Worm (Caenorhabditis elegans) whole organism, early embryonic: ENCODE data around the gene F59B1.4.

ENCODE experiments used
- B0310.2 ChIP-seq: sonication (generic microtip); optimal IDR thresholded peaks from 2 replicates; lab custom pipeline; 2016; ENCODE audit warnings: mild to moderate bottlenecking, missing genetic modification characterization, missing compliant biosample characterization
- F13C5.2 ChIP-seq: sonication (generic microtip); optimal IDR thresholded peaks from 2 replicates; lab custom pipeline; 2017; ENCODE audit warnings: mild to moderate bottlenecking, missing genetic modification characterization, inconsistent platforms, missing compliant biosample characterization
- aly-1 ChIP-seq: sonication (generic microtip); optimal IDR thresholded peaks from 2 replicates; lab custom pipeline; 2016; ENCODE audit warnings: missing genetic modification characterization, missing compliant biosample characterization
- ama-1 ChIP-seq: fragments of 150-350 bp; optimal IDR thresholded peaks from 2 replicates; lab custom pipeline; 2014
- ceh-13 ChIP-seq: fragments of 200-800 bp; sonication (Bioruptor generic); optimal IDR thresholded peaks from 2 replicates; lab custom pipeline; 2018; ENCODE audit warnings: mild to moderate bottlenecking, missing genetic modification characterization, missing compliant biosample characterization
- ceh-36 ChIP-seq: sonication (generic microtip); optimal IDR thresholded peaks from 2 replicates; lab custom pipeline; 2016; ENCODE audit warnings: missing genetic modification characterization, inconsistent platforms, missing compliant biosample characterization
- ets-7 ChIP-seq: sonication (generic microtip); optimal IDR thresholded peaks from 2 replicates; lab custom pipeline; 2016; ENCODE audit warnings: missing genotype, missing genetic modification characterization, missing compliant biosample characterization
- flt-1 ChIP-seq: fragments of 200-800 bp; sonication (Bioruptor generic); IDR thresholded peaks from 2 replicates; pipeline ENCODE4 v1.3.6; 2022; ENCODE audit warnings: missing genetic modification characterization, missing compliant biosample characterization
- hmbx-1 ChIP-seq: sonication (generic microtip); optimal IDR thresholded peaks from 2 replicates; lab custom pipeline; 2016; ENCODE audit warnings: mild to moderate bottlenecking, missing genetic modification characterization, missing compliant biosample characterization
- hmg-4 ChIP-seq: fragments of 200-800 bp; sonication (Bioruptor generic); optimal IDR thresholded peaks from 2 replicates; lab custom pipeline; 2018; ENCODE audit warnings: mild to moderate bottlenecking, missing genetic modification characterization, missing compliant biosample characterization
- hnd-1 ChIP-seq: sonication (generic microtip); optimal IDR thresholded peaks from 2 replicates; lab custom pipeline; 2016; ENCODE audit warnings: missing genetic modification characterization, missing compliant biosample characterization
- pes-1 ChIP-seq: fragments of 200-800 bp; sonication (Bioruptor generic); IDR thresholded peaks from 2 replicates; pipeline ENCODE4 v1.3.6; 2022; ENCODE audit warnings: missing genetic modification reagents, missing genetic modification characterization, missing compliant biosample characterization
- scrt-1 ChIP-seq: fragments of 200-800 bp; sonication (Bioruptor generic); IDR thresholded peaks from 2 replicates; pipeline ENCODE4 v1.3.6; 2022; ENCODE audit warnings: missing genetic modification characterization, missing compliant biosample characterization
- sea-1 ChIP-seq: fragments of 200-800 bp; sonication (Bioruptor generic); conservative IDR thresholded peaks from 2 replicates; pipeline ENCODE4 v1.3.6; 2022; ENCODE audit warnings: missing genetic modification characterization, missing compliant biosample characterization
- tbx-11 ChIP-seq: fragments of 200-800 bp; sonication (Bioruptor generic); IDR thresholded peaks from 2 replicates; pipeline ENCODE4 v1.3.6; 2022; ENCODE audit warnings: missing genetic modification characterization, missing compliant biosample characterization
- tbx-37 ChIP-seq: fragments of 200-800 bp; sonication (Bioruptor generic); conservative IDR thresholded peaks from 2 replicates; pipeline ENCODE4 v1.3.6; 2022; ENCODE audit warnings: missing genetic modification reagents, missing genetic modification characterization, missing compliant biosample characterization
- tra-4 ChIP-seq: sonication (generic microtip); optimal IDR thresholded peaks from 2 replicates; lab custom pipeline; 2017; ENCODE audit warnings: missing genetic modification characterization, missing compliant biosample characterization

The F59B1.4 gene

DNA sequence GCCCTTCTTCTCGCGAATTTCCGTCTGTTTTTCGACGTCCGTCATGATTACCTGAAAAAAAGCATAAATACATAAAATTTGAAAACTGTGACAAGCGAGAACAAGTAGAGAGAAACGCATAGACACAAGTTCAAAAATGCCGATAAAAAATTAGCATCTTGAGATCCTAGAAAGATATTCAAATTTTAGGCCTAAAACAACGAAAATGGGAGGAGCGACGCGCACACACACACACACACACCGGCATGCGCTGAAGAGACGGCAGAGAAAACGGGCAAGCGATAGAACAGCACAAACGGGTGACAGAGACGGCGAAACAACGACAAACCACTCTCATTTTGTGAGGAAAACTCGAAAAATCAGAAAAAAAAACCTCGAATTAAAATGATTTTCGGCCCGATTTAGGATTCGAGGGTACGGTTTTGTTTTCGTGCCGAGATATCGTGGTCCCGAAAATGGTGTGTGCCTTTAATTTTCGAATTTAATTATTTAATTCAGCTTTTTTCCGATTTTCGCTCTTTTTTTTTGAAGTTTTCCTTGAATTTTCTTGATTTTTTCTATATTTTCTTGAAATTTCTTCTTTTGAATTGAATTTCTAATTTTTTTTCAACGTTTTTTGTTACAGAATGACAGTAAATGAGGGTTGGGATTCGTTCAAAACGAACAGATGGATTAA is 40.7 kb downstream of the F59B1.4 start, which contains the start of the genes rpl-11.1 and T22F3.2:
rpl-11.1 (minus strand) TSS at position 51 of the 676 bp plus-strand sequence.
T22F3.2 (plus strand) TSS at position 626 of the 676 bp plus-strand sequence.
- TF ChIP-seq hmg-4 (GFP tag; lab: Kevin White, UChicago) (peak; percentile 6), F13C5.2 (tag; lab: Kevin White, UChicago) (no peak), tbx-37 (GFP tag; lab: Robert Waterston, UW) (no peak), ceh-36 (no peak), flt-1 (GFP tag; lab: Robert Waterston, UW) (no peak)

DNA sequence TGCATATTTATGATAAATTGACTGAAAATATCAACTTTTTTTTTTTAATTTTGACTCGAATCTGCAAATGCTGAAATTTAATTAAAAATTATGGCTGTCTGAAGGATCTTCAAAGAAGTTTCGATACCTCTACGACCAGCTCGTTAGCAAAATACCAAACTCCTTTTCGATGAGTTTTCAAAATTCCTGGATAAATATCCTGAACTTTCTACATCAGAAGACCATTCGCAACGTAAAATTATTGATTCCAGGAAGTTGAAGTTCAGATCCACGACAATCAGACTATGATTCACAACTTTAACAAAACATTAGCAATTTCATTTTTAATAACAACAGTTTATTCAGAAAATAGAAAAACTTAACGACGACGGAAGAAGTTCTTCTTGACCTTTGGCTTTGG is 41.8 kb downstream of the F59B1.4 start:
- TF ChIP-seq ceh-13 (no peak), tbx-11 (GFP tag; lab: Robert Waterston, UW) (no peak), scrt-1 (GFP tag; lab: Robert Waterston, UW) (no peak), pes-1 (GFP tag; lab: Robert Waterston, UW) (no peak), hmg-4 (GFP tag; lab: Kevin White, UChicago) (no peak), tbx-37 (GFP tag; lab: Robert Waterston, UW) (no peak), flt-1 (GFP tag; lab: Robert Waterston, UW) (no peak), tra-4 (tag; lab: Kevin White, UChicago) (no peak), aly-1 (tag; lab: Kevin White, UChicago) (no peak), hnd-1 (tag; lab: Kevin White, UChicago) (no peak), ets-7 (no peak), F13C5.2 (tag; lab: Kevin White, UChicago) (no peak), sea-1 (no peak), hmbx-1 (no peak), B0310.2 (no peak), ama-1 (no peak), ceh-36 (no peak)

- TF ChIP-seq F13C5.2 (tag; lab: Kevin White, UChicago) (no peak), ceh-13 (no peak), flt-1 (GFP tag; lab: Robert Waterston, UW) (no peak), tbx-11 (GFP tag; lab: Robert Waterston, UW) (no peak), hnd-1 (tag; lab: Kevin White, UChicago) (no peak), B0310.2 (no peak), tra-4 (tag; lab: Kevin White, UChicago) (no peak)
These were observed 43.2 kb downstream of the F59B1.4 start for ce11 chrV:3583622-3584021.

ce11 chrV:3582671-3583070 is 44.2 kb downstream of the F59B1.4 start:
- TF ChIP-seq aly-1 (tag; lab: Kevin White, UChicago) (no peak), sea-1 (no peak), tbx-37 (GFP tag; lab: Robert Waterston, UW) (no peak), hmbx-1 (no peak), flt-1 (GFP tag; lab: Robert Waterston, UW) (no peak)

ce11 chrV:3582086-3582485 is 44.8 kb downstream of the F59B1.4 start:
- TF ChIP-seq ama-1 (no peak), ceh-13 (no peak), hmbx-1 (no peak), ets-7 (no peak), pes-1 (GFP tag; lab: Robert Waterston, UW) (0 out of 2 replicates have a peak, but pooled peaks have one; percentile 9), scrt-1 (GFP tag; lab: Robert Waterston, UW) (no peak), hmg-4 (GFP tag; lab: Kevin White, UChicago) (no peak)

DNA sequence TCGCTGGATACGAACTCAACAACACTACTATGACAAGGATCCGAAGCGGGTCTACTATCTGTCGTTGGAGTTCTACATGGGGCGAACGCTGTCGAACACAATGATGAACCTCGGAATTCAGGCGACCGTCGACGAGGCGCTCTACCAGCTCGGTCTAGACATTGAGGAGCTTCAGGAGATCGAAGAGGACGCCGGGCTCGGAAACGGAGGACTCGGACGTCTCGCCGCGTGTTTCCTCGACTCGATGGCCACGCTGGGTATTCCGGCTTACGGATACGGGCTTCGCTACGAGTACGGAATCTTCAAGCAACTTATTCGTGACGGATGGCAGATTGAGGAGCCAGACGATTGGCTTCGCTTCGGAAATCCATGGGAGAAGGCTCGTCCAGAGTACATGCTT is 45.2 kb downstream of the F59B1.4 start:
- TF ChIP-seq tra-4 (tag; lab: Kevin White, UChicago) (no peak), hnd-1 (tag; lab: Kevin White, UChicago) (no peak), ama-1 (no peak)

ce11 chrV:3581034-3581433 is 45.8 kb downstream of the F59B1.4 start:
- TF ChIP-seq F13C5.2 (tag; lab: Kevin White, UChicago) (no peak), ceh-36 (no peak), sea-1 (no peak), hmbx-1 (no peak), ama-1 (no peak), hnd-1 (tag; lab: Kevin White, UChicago) (no peak), scrt-1 (GFP tag; lab: Robert Waterston, UW) (no peak), tra-4 (tag; lab: Kevin White, UChicago) (no peak), B0310.2 (no peak), flt-1 (GFP tag; lab: Robert Waterston, UW) (no peak), hmg-4 (GFP tag; lab: Kevin White, UChicago) (no peak)

ce11 chrV:3580385-3580784 is 46.5 kb downstream of the F59B1.4 start:
- no peak for TF ChIP-seq hnd-1 (tag; lab: Kevin White, UChicago)
- TF ChIP-seq hmbx-1, result no peak
- TF ChIP-seq sea-1, result no peak
- no peak for TF ChIP-seq ama-1
- no peak for TF ChIP-seq aly-1 (tag; lab: Kevin White, UChicago)
- TF ChIP-seq tbx-11 (GFP tag; lab: Robert Waterston, UW), result no peak
- no peak for TF ChIP-seq ets-7
- no peak for TF ChIP-seq ceh-36
- no peak for TF ChIP-seq tra-4 (tag; lab: Kevin White, UChicago)
- no peak for TF ChIP-seq flt-1 (GFP tag; lab: Robert Waterston, UW)
- no peak for TF ChIP-seq B0310.2
- TF ChIP-seq scrt-1 (GFP tag; lab: Robert Waterston, UW), result no peak

DNA sequence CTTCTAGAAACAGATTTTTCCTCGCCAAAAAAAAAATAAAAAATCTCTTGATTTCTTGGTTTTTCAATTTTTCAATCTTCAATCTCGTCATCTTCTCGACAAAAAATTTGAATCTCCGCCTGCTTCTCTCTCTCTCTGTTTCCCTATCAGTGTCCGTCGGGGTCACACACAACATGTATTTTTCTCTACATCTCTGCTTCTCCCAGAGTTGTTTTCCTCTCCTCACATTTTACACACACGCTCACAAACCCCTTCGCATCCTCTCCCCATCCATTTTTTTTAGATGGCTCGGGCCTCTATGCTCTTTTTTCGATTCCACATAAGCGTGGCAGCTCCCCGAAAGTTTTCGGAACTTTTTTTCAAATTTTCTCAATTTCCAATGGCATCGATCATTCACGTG is 47.0 kb downstream of the F59B1.4 start:
- TF ChIP-seq hmg-4 (GFP tag; lab: Kevin White, UChicago), result no peak
- TF ChIP-seq tbx-37 (GFP tag; lab: Robert Waterston, UW), result no peak
- TF ChIP-seq ceh-36, result no peak
- TF ChIP-seq tbx-11 (GFP tag; lab: Robert Waterston, UW), result no peak
- TF ChIP-seq hnd-1 (tag; lab: Kevin White, UChicago), result no peak
- TF ChIP-seq sea-1, result no peak
- TF ChIP-seq F13C5.2 (tag; lab: Kevin White, UChicago), result no peak
- no peak for TF ChIP-seq scrt-1 (GFP tag; lab: Robert Waterston, UW)
- TF ChIP-seq ets-7, result no peak
- no peak for TF ChIP-seq tra-4 (tag; lab: Kevin White, UChicago)
- no peak for TF ChIP-seq flt-1 (GFP tag; lab: Robert Waterston, UW)
- TF ChIP-seq ceh-13, result no peak
- TF ChIP-seq B0310.2, result no peak
- TF ChIP-seq aly-1 (tag; lab: Kevin White, UChicago), result no peak
- no peak for TF ChIP-seq pes-1 (GFP tag; lab: Robert Waterston, UW)
- TF ChIP-seq hmbx-1, result no peak
- TF ChIP-seq ama-1, result no peak
